Worm (Caenorhabditis elegans) whole organism, late embryonic: ENCODE results near the gene F56A8.4.
A peak's percentile ranks its signal among the peaks of the same experiment; 100 is the strongest.
"Not testable (repeated sequence)": the region's sequence is repeated elsewhere in the genome, so short reads cannot be mapped to it uniquely, and the experiment has no call there.

Source experiments
- ama-1 ChIP-seq: fragments of 150-350 bp; optimal IDR thresholded peaks from 2 replicates; lab custom pipeline; 2014
- ceh-14 ChIP-seq: sonication (generic microtip); optimal IDR thresholded peaks from 2 replicates; lab custom pipeline; 2016; ENCODE audit warnings: missing genotype, missing genetic modification characterization, missing compliant biosample characterization
- dve-1 ChIP-seq: sonication (generic microtip); optimal IDR thresholded peaks from 2 replicates; lab custom pipeline; 2017; ENCODE audit warnings: antibody characterized with exemption, mild to moderate bottlenecking, missing genetic modification characterization, missing compliant biosample characterization
- elt-2 ChIP-seq: sonication (generic microtip); optimal IDR thresholded peaks from 2 replicates; lab custom pipeline; 2016; ENCODE audit warnings: missing genetic modification reagents, missing genetic modification characterization, missing compliant biosample characterization
- hlh-30 ChIP-seq: sonication (generic microtip); optimal IDR thresholded peaks from 2 replicates; lab custom pipeline; 2017; ENCODE audit warnings: antibody characterized with exemption, missing genetic modification characterization, missing compliant biosample characterization; ENCODE audit not compliant: insufficient read depth
- nfya-1 ChIP-seq: sonication (generic microtip); optimal IDR thresholded peaks from 2 replicates; lab custom pipeline; 2017; ENCODE audit warnings: missing genetic modification characterization, mild to moderate bottlenecking, missing compliant biosample characterization, antibody characterized with exemption, moderate library complexity
- pax-1 ChIP-seq: fragments of 150-350 bp; optimal IDR thresholded peaks from 2 replicates; lab custom pipeline; 2014; ENCODE audit warnings: missing biosample characterization, missing genetic modification characterization
- pha-4 ChIP-seq: fragments of 150-350 bp; optimal IDR thresholded peaks from 2 replicates; lab custom pipeline; 2018; ENCODE audit warnings: missing biosample characterization, missing genetic modification reagents, missing genetic modification characterization

- TF ChIP-seq pax-1; dve-1; ama-1 (lab: Kevin White, UChicago); nfya-1 (tag; lab: Kevin White, UChicago); hlh-30; pha-4 (tag; lab: Kevin White, UChicago): not testable (repeated sequence)
- TF ChIP-seq elt-2: peak; percentile 47
- peak; percentile 48 for TF ChIP-seq ceh-14
Measured at ce11 chrIII:13292971-13293514, 30.0 kb downstream of the F56A8.4 start, which contains the start of gene set-25.
